Worm (Caenorhabditis elegans) whole organism, L2 larva: ENCODE measurements around the gene ire-1.

Experiments used
- F13H6.1 ChIP-seq: sonication (generic microtip); optimal IDR thresholded peaks from 2 replicates; lab custom pipeline; 2016; ENCODE audit warnings: missing genetic modification characterization, missing compliant biosample characterization
- ZK546.5 ChIP-seq: sonication (generic microtip); optimal IDR thresholded peaks from 2 replicates; lab custom pipeline; 2017; ENCODE audit warnings: missing biosample characterization, missing genetic modification characterization
- egl-27 ChIP-seq: sonication (generic microtip); optimal IDR thresholded peaks from 3 replicates; lab custom pipeline; 2017; ENCODE audit warnings: missing biosample characterization, missing genetic modification reagents, missing genetic modification characterization
- elt-1 ChIP-seq: fragments of 150-350 bp; optimal IDR thresholded peaks from 2 replicates; lab custom pipeline; 2014; ENCODE audit warnings: missing biosample characterization, missing genetic modification characterization
- elt-3 ChIP-seq: sonication (generic microtip); optimal IDR thresholded peaks from 2 replicates; lab custom pipeline; 2017; ENCODE audit warnings: missing biosample characterization, missing genetic modification characterization
- lin-13 ChIP-seq: fragments of 150-350 bp; optimal IDR thresholded peaks from 2 replicates; lab custom pipeline; 2014; ENCODE audit warnings: missing biosample characterization, missing genetic modification reagents, missing genetic modification characterization
- lin-39 ChIP-seq: fragments of 150-350 bp; optimal IDR thresholded peaks from 2 replicates; lab custom pipeline; 2014; ENCODE audit warnings: missing biosample characterization, missing genetic modification reagents, missing genetic modification characterization
- nhr-11 ChIP-seq: fragments of 150-350 bp; optimal IDR thresholded peaks from 2 replicates; lab custom pipeline; 2014; ENCODE audit warnings: missing biosample characterization, missing genetic modification characterization
- nhr-237 ChIP-seq: fragments of 150-350 bp; optimal IDR thresholded peaks from 2 replicates; lab custom pipeline; 2014; ENCODE audit warnings: missing biosample characterization, missing genetic modification characterization
- nhr-77 ChIP-seq: fragments of 150-350 bp; optimal IDR thresholded peaks from 2 replicates; lab custom pipeline; 2014; ENCODE audit warnings: missing biosample characterization, missing genetic modification characterization

DNA sequence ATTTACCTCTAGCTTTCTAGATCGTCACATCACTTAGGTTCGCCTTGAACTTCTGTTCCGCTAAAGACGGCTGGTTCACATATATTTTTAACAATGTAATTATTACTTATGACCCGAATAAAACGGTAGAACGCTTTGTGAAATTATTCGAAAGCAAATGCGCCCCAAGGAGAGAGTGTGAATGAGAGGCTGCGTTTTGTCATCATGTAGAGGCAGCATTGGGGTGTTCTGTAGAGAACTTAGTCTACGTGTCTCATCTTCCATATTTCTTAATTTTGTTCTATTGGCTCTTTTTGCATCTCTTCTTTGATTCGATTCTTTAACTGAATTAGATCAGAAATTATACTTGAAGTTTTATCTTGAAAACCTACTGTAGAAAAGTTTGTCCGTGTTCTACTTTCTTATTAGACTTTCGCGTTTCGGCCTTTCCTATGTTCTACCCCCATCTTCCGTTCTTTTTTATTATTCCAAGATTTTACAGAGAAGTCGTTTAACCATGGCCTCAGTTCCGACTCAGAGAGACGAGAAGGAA lies 13.4 kb upstream of the ire-1 start, which contains the start of gene cdc-48.2:
- TF ChIP-seq lin-13 (GFP tag; lab: Kevin White, UChicago) (no peak), lin-39 (tag; lab: Kevin White, UChicago) (no peak), elt-3 (tag; lab: Kevin White, UChicago) (no peak), nhr-237 (no peak), elt-1 (tag; lab: Kevin White, UChicago) (no peak), nhr-77 (tag; lab: Kevin White, UChicago) (no peak), ZK546.5 (tag; lab: Kevin White, UChicago) (no peak), nhr-11 (tag; lab: Kevin White, UChicago) (no peak), F13H6.1 (tag; lab: Kevin White, UChicago) (no peak), egl-27 (tag; lab: Kevin White, UChicago) (no peak)
